Worm (Caenorhabditis elegans): ENCODE results near the gene nhr-155.

The nhr-155 gene

DNA sequence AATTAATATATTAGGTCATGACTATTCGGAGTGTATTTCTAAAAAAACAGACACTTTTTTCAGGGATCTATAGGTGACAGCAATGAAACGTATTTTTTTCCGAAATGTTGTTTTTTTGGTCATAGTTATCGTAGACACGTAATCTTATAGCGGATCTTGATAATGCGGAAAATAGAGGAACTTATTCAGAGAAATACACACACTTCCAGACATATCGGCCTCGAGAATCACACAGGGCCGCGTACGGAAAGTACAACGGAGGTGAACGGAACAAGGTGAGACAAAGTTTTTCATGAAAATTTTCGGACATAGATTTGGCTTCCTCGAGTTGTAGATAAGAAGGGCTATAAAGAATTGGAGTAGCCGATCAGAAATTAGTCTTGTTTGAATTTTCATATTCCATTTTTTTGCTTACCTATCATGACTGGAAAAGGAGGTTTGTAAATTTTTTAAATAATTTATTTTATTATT is at the start of gene nhr-155:
nhr-155 (plus strand) TSS at position 421 of the 471 bp plus-strand sequence.
- TF ChIP-seq hnd-1 (tag; optimal IDR thresholded peaks at IDR 0.05) = no peak
- TF ChIP-seq tbx-37 (GFP tag; conservative IDR thresholded peaks at IDR 0.05) = no peak
- TF ChIP-seq F13C5.2 (tag; optimal IDR thresholded peaks at IDR 0.05) = no peak

DNA sequence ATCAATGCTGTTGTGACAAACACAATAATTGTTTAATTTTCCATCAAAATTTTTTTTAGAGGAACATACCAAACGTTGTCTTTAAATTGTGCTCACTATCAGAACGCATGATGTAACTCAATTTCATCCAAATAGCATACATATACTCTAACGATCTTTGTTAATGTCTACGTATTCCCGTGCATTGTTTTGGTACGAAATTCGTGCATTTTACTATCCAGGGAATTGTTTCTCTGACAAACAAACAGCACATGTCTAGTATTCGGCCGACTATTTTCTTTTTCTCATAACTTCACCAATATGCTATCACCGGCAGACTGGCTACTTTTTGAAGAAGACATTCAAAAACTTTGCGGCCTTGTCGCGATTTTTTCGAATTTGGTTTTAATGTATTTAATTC is 47.8 kb upstream of the nhr-155 start, which contains the start of gene str-196:
str-196 (plus strand) TSS at position 301 of the 400 bp plus-strand sequence.
- no peak for TF ChIP-seq hmg-4 (GFP tag; optimal IDR thresholded peaks at IDR 0.05)
- no peak for TF ChIP-seq hnd-1 (tag; optimal IDR thresholded peaks at IDR 0.05)
- no peak for TF ChIP-seq sea-1 (GFP tag; conservative IDR thresholded peaks at IDR 0.05)
- TF ChIP-seq B0310.2 (tag; optimal IDR thresholded peaks at IDR 0.05) = no peak
- no peak for TF ChIP-seq ceh-36 (tag; optimal IDR thresholded peaks at IDR 0.05)
- TF ChIP-seq tbx-11 (GFP tag; IDR thresholded peaks at IDR 0.05) = no peak
- no peak for TF ChIP-seq ceh-13 (GFP tag; optimal IDR thresholded peaks at IDR 0.05)
- no peak for TF ChIP-seq tra-4 (tag; optimal IDR thresholded peaks at IDR 0.05)
- TF ChIP-seq pes-1 (GFP tag; IDR thresholded peaks at IDR 0.05) = no peak
- no peak for TF ChIP-seq flt-1 (GFP tag; IDR thresholded peaks at IDR 0.05)

DNA sequence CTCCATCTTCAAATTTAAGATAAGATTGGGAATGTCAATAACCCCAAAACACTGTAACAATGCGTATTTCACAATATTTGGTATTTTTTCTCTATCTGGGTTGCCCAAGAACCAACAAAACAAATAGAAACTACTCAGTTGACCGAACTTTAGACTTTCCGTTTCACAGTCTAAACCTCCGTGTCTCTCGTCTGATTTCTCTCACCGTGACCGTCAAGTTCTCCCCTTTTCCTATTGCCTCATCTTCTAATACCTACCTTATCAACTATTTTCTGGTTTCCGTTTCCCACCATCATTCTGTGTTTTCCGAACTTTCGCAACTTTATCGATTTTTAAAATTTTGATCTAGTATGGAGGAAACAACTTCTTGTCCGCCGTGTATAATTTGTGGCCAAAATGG is 45.0 kb upstream of the nhr-155 start, which contains the start of gene nhr-131:
nhr-131 (plus strand) TSS at position 87 of the 400 bp plus-strand sequence.
- no peak for TF ChIP-seq hmbx-1 (tag; optimal IDR thresholded peaks at IDR 0.05)
- no peak for TF ChIP-seq flt-1 (GFP tag; IDR thresholded peaks at IDR 0.05)
- no peak for TF ChIP-seq ama-1 (optimal IDR thresholded peaks at IDR 0.05)
- no peak for TF ChIP-seq ets-7 (tag; optimal IDR thresholded peaks at IDR 0.05)
- no peak for TF ChIP-seq hnd-1 (tag; optimal IDR thresholded peaks at IDR 0.05)
- TF ChIP-seq scrt-1 (GFP tag; IDR thresholded peaks at IDR 0.05) = no peak
- no peak for TF ChIP-seq aly-1 (tag; optimal IDR thresholded peaks at IDR 0.05)
- TF ChIP-seq sea-1 (GFP tag; conservative IDR thresholded peaks at IDR 0.05) = no peak

DNA sequence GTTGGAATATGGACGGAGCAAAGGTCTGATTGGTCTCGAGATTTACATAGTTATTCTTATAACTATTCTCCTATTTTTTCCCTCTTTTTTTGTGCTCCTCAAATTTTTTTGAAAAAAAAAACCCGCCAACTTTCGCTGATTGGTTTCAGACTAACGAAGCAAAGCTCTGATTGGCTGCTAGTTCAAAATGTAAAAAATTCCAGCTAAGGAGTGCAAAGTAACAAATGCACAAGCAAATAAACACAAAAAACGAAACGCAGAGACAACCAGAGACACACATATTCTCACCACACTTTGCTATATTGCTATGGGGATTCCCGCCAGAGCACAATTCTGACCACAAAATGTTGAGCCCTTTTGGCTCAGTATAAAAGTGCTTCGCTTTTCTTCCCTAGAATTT is 41.9 kb upstream of the nhr-155 start, which contains the start of gene T01G6.1:
T01G6.1 (plus strand) TSS at position 301 of the 400 bp plus-strand sequence.
- TF ChIP-seq flt-1 (GFP tag; IDR thresholded peaks at IDR 0.05) (no peak), ama-1 (optimal IDR thresholded peaks at IDR 0.05) (no peak), B0310.2 (tag; optimal IDR thresholded peaks at IDR 0.05) (no peak), ceh-36 (tag; optimal IDR thresholded peaks at IDR 0.05) (no peak), hmbx-1 (tag; optimal IDR thresholded peaks at IDR 0.05) (no peak), hnd-1 (tag; optimal IDR thresholded peaks at IDR 0.05) (no peak), sea-1 (GFP tag; conservative IDR thresholded peaks at IDR 0.05) (no peak), hmg-4 (GFP tag; optimal IDR thresholded peaks at IDR 0.05) (no peak), aly-1 (tag; optimal IDR thresholded peaks at IDR 0.05) (no peak)

DNA sequence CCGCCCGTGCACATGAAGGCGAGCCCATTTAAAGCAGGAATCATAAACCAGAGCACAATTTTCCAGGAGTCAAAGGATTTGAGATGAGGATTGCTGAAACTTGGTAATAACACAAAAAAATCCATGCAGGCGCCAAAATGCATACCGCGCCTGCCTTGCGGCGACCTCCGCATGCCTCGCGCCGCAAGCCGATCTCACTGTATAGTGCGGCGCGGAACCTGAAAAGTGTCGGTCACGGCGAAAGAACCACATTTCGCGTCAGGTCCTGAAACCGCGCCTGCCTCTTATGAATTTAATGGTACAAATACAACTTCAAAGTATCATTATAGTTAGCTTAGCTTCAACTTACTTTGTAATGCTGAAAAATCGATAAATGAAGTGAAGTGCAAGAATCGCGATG is 38.7 kb upstream of the nhr-155 start:
- TF ChIP-seq ama-1 (optimal IDR thresholded peaks at IDR 0.05) = no peak
- no peak for TF ChIP-seq hmg-4 (GFP tag; optimal IDR thresholded peaks at IDR 0.05)
- TF ChIP-seq tbx-11 (GFP tag; IDR thresholded peaks at IDR 0.05) = no peak
- no peak for TF ChIP-seq ceh-36 (tag; optimal IDR thresholded peaks at IDR 0.05)
- no peak for TF ChIP-seq hnd-1 (tag; optimal IDR thresholded peaks at IDR 0.05)
- no peak for TF ChIP-seq aly-1 (tag; optimal IDR thresholded peaks at IDR 0.05)
- no peak for TF ChIP-seq scrt-1 (GFP tag; IDR thresholded peaks at IDR 0.05)
- no peak for TF ChIP-seq ets-7 (tag; optimal IDR thresholded peaks at IDR 0.05)
- no peak for TF ChIP-seq sea-1 (GFP tag; conservative IDR thresholded peaks at IDR 0.05)
- no peak for TF ChIP-seq F13C5.2 (tag; optimal IDR thresholded peaks at IDR 0.05)
- TF ChIP-seq tra-4 (tag; optimal IDR thresholded peaks at IDR 0.05) = no peak

DNA sequence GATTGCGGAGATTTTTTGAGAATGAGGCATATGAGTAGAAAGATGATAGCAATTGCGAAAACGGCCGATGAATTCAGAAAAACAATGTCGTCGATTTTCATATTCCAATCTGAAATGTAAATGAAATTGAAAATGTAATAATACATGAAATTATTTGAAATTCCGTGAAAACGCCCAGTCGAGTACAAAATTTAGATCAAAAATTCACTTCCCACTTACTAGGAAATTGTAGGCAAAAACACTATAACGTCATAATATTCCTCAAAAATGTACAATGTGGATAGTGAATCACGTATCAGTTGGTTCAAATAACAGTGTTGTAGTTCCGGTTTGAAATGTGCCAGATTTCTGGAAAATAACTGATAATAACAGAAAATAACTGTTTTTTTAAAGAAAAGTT is 38.0 kb upstream of the nhr-155 start, which contains the start of gene str-256:
str-256 (minus strand) TSS at position 101 of the 400 bp plus-strand sequence.
- no peak for TF ChIP-seq sea-1 (GFP tag; conservative IDR thresholded peaks at IDR 0.05)
- no peak for TF ChIP-seq scrt-1 (GFP tag; IDR thresholded peaks at IDR 0.05)
- no peak for TF ChIP-seq hnd-1 (tag; optimal IDR thresholded peaks at IDR 0.05)
- no peak for TF ChIP-seq F13C5.2 (tag; optimal IDR thresholded peaks at IDR 0.05)

DNA sequence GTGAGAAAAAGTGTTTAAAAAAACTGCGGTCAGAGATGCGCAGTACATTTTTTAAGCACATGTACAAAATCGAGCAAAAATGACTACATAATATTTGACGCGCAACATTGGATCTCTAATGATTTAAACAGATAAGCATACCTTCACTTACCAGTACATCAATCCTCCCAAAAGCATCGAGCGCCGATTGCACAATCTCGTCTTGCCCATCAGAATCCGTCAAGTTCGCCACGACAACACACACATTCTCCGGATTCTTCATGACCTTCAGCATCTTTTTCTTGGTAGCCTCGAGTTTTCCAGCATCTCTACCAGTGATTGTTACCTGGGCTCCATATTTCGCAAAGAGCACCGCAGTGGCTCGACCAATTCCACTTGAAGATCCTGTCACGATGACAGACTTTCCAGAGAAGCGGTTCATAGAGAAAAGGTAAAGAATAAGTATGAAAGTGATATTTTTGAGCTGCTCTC is 36.4 kb upstream of the nhr-155 start, which contains the start of gene T01G6.10:
T01G6.10 (minus strand) TSS at position 421 of the 471 bp plus-strand sequence.
- no peak for TF ChIP-seq tbx-37 (GFP tag; conservative IDR thresholded peaks at IDR 0.05)
- no peak for TF ChIP-seq tbx-11 (GFP tag; IDR thresholded peaks at IDR 0.05)
- TF ChIP-seq pes-1 (GFP tag; IDR thresholded peaks at IDR 0.05) = no peak
- TF ChIP-seq hnd-1 (tag; optimal IDR thresholded peaks at IDR 0.05) = no peak
- TF ChIP-seq F13C5.2 (tag; optimal IDR thresholded peaks at IDR 0.05) = no peak
- TF ChIP-seq ama-1 (optimal IDR thresholded peaks at IDR 0.05) = no peak
- no peak for TF ChIP-seq hmbx-1 (tag; optimal IDR thresholded peaks at IDR 0.05)
- no peak for TF ChIP-seq ceh-36 (tag; optimal IDR thresholded peaks at IDR 0.05)
- no peak for TF ChIP-seq sea-1 (GFP tag; conservative IDR thresholded peaks at IDR 0.05)
- TF ChIP-seq B0310.2 (tag; optimal IDR thresholded peaks at IDR 0.05) = no peak
- TF ChIP-seq tra-4 (tag; optimal IDR thresholded peaks at IDR 0.05) = no peak
- no peak for TF ChIP-seq scrt-1 (GFP tag; IDR thresholded peaks at IDR 0.05)
- TF ChIP-seq ceh-13 (GFP tag; optimal IDR thresholded peaks at IDR 0.05) = no peak
- TF ChIP-seq aly-1 (tag; optimal IDR thresholded peaks at IDR 0.05) = no peak
- no peak for TF ChIP-seq ets-7 (tag; optimal IDR thresholded peaks at IDR 0.05)
- TF ChIP-seq hmg-4 (GFP tag; optimal IDR thresholded peaks at IDR 0.05) = no peak
- no peak for TF ChIP-seq flt-1 (GFP tag; IDR thresholded peaks at IDR 0.05)

DNA sequence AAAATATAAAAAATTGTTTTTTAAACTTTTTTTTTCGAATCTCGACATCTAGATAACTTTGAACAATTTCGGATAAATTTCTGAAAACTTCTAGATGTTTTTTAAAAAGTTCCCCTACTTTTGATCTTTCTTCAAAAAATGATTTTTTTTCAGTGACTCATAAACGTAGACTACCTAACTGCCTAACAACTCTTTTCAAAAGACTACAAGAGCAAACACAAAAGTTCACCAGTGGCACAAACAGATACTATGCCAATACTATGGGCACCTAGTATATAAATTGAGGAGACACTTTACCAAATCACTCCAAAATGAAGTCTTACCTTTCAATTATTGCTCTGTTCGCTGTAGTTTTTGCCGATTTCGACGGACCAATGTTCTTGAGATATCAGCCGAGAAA is 35.5 kb upstream of the nhr-155 start, which contains the start of gene srlf-35:
srlf-35 (plus strand) TSS at position 301 of the 400 bp plus-strand sequence.
- TF ChIP-seq aly-1 (tag; optimal IDR thresholded peaks at IDR 0.05) = no peak
- no peak for TF ChIP-seq tbx-11 (GFP tag; IDR thresholded peaks at IDR 0.05)
- no peak for TF ChIP-seq ceh-36 (tag; optimal IDR thresholded peaks at IDR 0.05)
- TF ChIP-seq pes-1 (GFP tag; IDR thresholded peaks at IDR 0.05) = no peak

Data from whole organism, early embryonic.